Worm (Caenorhabditis elegans) whole organism, dauer: Measurements from ENCODE around the gene paqr-1.

Experiments
- unc-62 ChIP-seq: sonication (generic microtip); optimal IDR thresholded peaks from 2 replicates; lab custom pipeline; 2017; ENCODE audit warnings: missing biosample characterization, missing genetic modification reagents, missing genetic modification characterization

The paqr-1 gene

ce11 chrIV:6582604-6583003, 27.4 kb upstream of the paqr-1 start, which contains the start of gene odr-8:
Gene odr-8 (minus strand): TSS chrIV:6582704.
- no peak for TF ChIP-seq unc-62 (GFP tag; lab: Kevin White, UChicago)

ce11 chrIV:6581658-6582057, 26.4 kb upstream of the paqr-1 start:
- TF ChIP-seq unc-62 (GFP tag; lab: Kevin White, UChicago): no peak

ce11 chrIV:6577914-6578313, 22.7 kb upstream of the paqr-1 start, which contains the start of gene C43G2.3:
Gene C43G2.3 (plus strand): TSS chrIV:6578214.
- TF ChIP-seq unc-62 (GFP tag; lab: Kevin White, UChicago): no peak

ce11 chrIV:6576728-6577101, 21.5 kb upstream of the paqr-1 start:
- no peak for TF ChIP-seq unc-62 (GFP tag; lab: Kevin White, UChicago)

ce11 chrIV:6575959-6576727, 20.9 kb upstream of the paqr-1 start:
- TF ChIP-seq unc-62 (GFP tag; lab: Kevin White, UChicago): no peak

ce11 chrIV:6574343-6574742, 19.1 kb upstream of the paqr-1 start:
- no peak for TF ChIP-seq unc-62 (GFP tag; lab: Kevin White, UChicago)

ce11 chrIV:6572655-6573054, 17.4 kb upstream of the paqr-1 start:
- TF ChIP-seq unc-62 (GFP tag; lab: Kevin White, UChicago): no peak

- no peak for TF ChIP-seq unc-62 (GFP tag; lab: Kevin White, UChicago)
Observed at ce11 chrIV:6572238-6572637, 17.0 kb upstream of the paqr-1 start, which contains the start of gene bicd-1. Gene bicd-1 (minus strand): TSS chrIV:6572338.

ce11 chrIV:6565605-6566004, 10.4 kb upstream of the paqr-1 start:
- TF ChIP-seq unc-62 (GFP tag; lab: Kevin White, UChicago): no peak

- TF ChIP-seq unc-62 (GFP tag; lab: Kevin White, UChicago): no peak
Observed at ce11 chrIV:6562039-6562438, 6.8 kb upstream of the paqr-1 start.

ce11 chrIV:6560434-6560833, 5.2 kb upstream of the paqr-1 start, which contains the start of gene best-9:
Gene best-9 (plus strand): TSS chrIV:6560734.
- no peak for TF ChIP-seq unc-62 (GFP tag; lab: Kevin White, UChicago)

ce11 chrIV:6556624-6557368, 1.6 kb upstream of the paqr-1 start, which contains the start of gene try-3:
Gene try-3 (plus strand): TSS chrIV:6557155.
- no peak for TF ChIP-seq unc-62 (GFP tag; lab: Kevin White, UChicago)

- TF ChIP-seq unc-62 (GFP tag; lab: Kevin White, UChicago): no peak
Observed at ce11 chrIV:6554865-6555264, 373 bp downstream of the paqr-1 start.

ce11 chrIV:6552036-6552435, 3.2 kb downstream of the paqr-1 start:
- no peak for TF ChIP-seq unc-62 (GFP tag; lab: Kevin White, UChicago)

- no peak for TF ChIP-seq unc-62 (GFP tag; lab: Kevin White, UChicago)
Observed at ce11 chrIV:6548609-6549008, 6.6 kb downstream of the paqr-1 start, which contains the start of gene fan-1. Gene fan-1 (plus strand): TSS chrIV:6548686.

ce11 chrIV:6547397-6547796, 7.8 kb downstream of the paqr-1 start:
- no peak for TF ChIP-seq unc-62 (GFP tag; lab: Kevin White, UChicago)
